Worm (Caenorhabditis elegans) whole organism, young adult: Measurements from ENCODE around the gene ttr-53.
A peak's percentile ranks its signal among the peaks of the same experiment; 100 is the strongest.

Experiments
- K11D2.4 ChIP-seq: fragments of 200-800 bp; sonication (Bioruptor generic); IDR thresholded peaks from 2 replicates; pipeline ENCODE4 v1.3.6; 2022; ENCODE audit warnings: missing genetic modification reagents, missing genetic modification characterization, missing compliant biosample characterization
- Y56A3A.18 ChIP-seq: fragments of 200-800 bp; sonication (Bioruptor generic); IDR thresholded peaks from 2 replicates; pipeline ENCODE4 v1.3.6; 2022; ENCODE audit warnings: missing genetic modification reagents, missing genetic modification characterization, missing compliant biosample characterization
- ama-1 ChIP-seq, 3 experiments: fragments of 150-350 bp in 1 of 3; sonication (generic microtip) in 2 of 3; optimal IDR thresholded peaks; 2 replicates each; lab custom pipeline; 2014 to 2018; ENCODE audit warnings: missing biosample characterization in 2 of 3, missing genetic modification characterization in 2 of 3, missing genetic modification reagents in 2 of 3
- attf-5 ChIP-seq: fragments of 200-800 bp; sonication (Bioruptor generic); optimal IDR thresholded peaks from 2 replicates; lab custom pipeline; 2018; ENCODE audit warnings: mild to moderate bottlenecking, missing genetic modification characterization, missing compliant biosample characterization
- ceh-100 ChIP-seq: fragments of 200-800 bp; sonication (Bioruptor generic); IDR thresholded peaks from 2 replicates; pipeline ENCODE4 v1.3.6; 2022; ENCODE audit warnings: missing genetic modification reagents, missing genetic modification characterization, missing compliant biosample characterization
- ceh-27 ChIP-seq: fragments of 200-800 bp; sonication (Bioruptor generic); optimal IDR thresholded peaks from 2 replicates; lab custom pipeline; 2018; ENCODE audit warnings: mild to moderate bottlenecking, missing genetic modification characterization, moderate library complexity, missing compliant biosample characterization
- dpl-1 ChIP-seq: fragments of 150-350 bp; optimal IDR thresholded peaks from 2 replicates; lab custom pipeline; 2014; ENCODE audit warnings: missing biosample characterization, missing genetic modification reagents, missing genetic modification characterization
- nfya-1 ChIP-seq: sonication (generic microtip); optimal IDR thresholded peaks from 2 replicates; lab custom pipeline; 2017; ENCODE audit warnings: antibody characterized with exemption, missing compliant biosample characterization, missing genetic modification characterization, borderline replicate concordance; ENCODE audit not compliant: insufficient read depth
- unc-62 ChIP-seq: fragments of 150-350 bp; optimal IDR thresholded peaks from 2 replicates; lab custom pipeline; 2014; ENCODE audit warnings: missing biosample characterization, missing genetic modification reagents, missing genetic modification characterization

DNA sequence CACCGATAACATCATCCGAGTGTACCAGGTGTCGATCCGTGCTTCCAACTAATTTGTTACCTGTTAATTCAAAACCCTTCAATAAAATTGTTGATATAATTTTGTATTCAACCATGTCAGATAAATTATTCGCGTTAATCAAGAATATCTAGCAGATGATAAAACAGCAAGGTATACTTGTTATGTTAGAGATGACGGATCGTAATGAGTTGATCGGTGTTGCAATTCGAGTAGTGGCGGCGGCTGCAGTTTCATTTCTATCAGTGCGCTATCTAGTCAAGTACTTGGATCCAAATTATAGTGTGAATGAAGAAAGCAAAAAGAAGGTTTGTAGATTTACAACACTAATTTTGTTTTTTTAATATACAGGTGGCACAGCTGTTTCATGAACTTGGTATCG is 19.9 kb downstream of the ttr-53 start, which contains the start of gene mspn-1:
- TF ChIP-seq K11D2.4 (GFP tag; lab: Robert Waterston, UW), result no peak
- no peak for TF ChIP-seq ceh-100 (GFP tag; lab: Robert Waterston, UW)
- no peak; the same call in 1 of the 2 replicates for TF ChIP-seq Y56A3A.18 (GFP tag; lab: Robert Waterston, UW)
- no peak for TF ChIP-seq ceh-27 (GFP tag; lab: Kevin White, UChicago)
- no peak for TF ChIP-seq dpl-1 (GFP tag; lab: Kevin White, UChicago)
- no peak for TF ChIP-seq unc-62 (GFP tag; lab: Kevin White, UChicago)
- no peak for TF ChIP-seq ama-1 (optimal IDR thresholded peaks at IDR 0.05; lab: Kevin White, UChicago)
- TF ChIP-seq ama-1 (GFP tag; optimal IDR thresholded peaks at IDR 0.05; lab: Kevin White, UChicago), result peak in 1 of 2 experiments; percentile 37
- TF ChIP-seq attf-5, result no peak
- TF ChIP-seq nfya-1 (tag; lab: Kevin White, UChicago), result no peak
